Fruit fly (Drosophila melanogaster): Measurements from ENCODE around the gene CG1636.
A peak's percentile ranks its signal among the peaks of the same experiment; 100 is the strongest.

CG1636 gene

dm6 chrX:8271363-8272061 is 1.7 kb upstream of the CG1636 start, which contains the start of gene Corp (continued):
- TF ChIP-seq Usf (GFP tag; optimal IDR thresholded peaks at IDR 0.05) (no peak), stwl (tag; optimal IDR thresholded peaks at IDR 0.05) (peak; percentile 10), Fer3 (tag; optimal IDR thresholded peaks at IDR 0.05) (no peak), Drgx (GFP tag; IDR thresholded peaks at IDR 0.05) (peak; percentile 68), Camta (GFP tag; optimal IDR thresholded peaks at IDR 0.05) (no peak), zfh2 (GFP tag; optimal IDR thresholded peaks at IDR 0.05) (no peak), CG15479 (GFP tag; optimal IDR thresholded peaks at IDR 0.05) (no peak), CG7963 (GFP tag; IDR thresholded peaks at IDR 0.05; ENCODE audit: partially characterized antibody) (no peak), H2.0 (GFP tag; IDR thresholded peaks at IDR 0.05) (no peak), HLH3B (GFP tag; IDR thresholded peaks at IDR 0.05) (0 out of 2 replicates have a peak, but pooled peaks have one; percentile 23), Ssrp (tag; optimal IDR thresholded peaks at IDR 0.05) (no peak), ci (GFP tag; IDR thresholded peaks at IDR 0.05) (peak; percentile 64; the same call in 1 of the 3 replicates), Fer1 (GFP tag; optimal IDR thresholded peaks at IDR 0.05) (peak; percentile 23), CG4424 (GFP tag; optimal IDR thresholded peaks at IDR 0.05) (peak; percentile 26), vnd (GFP tag; IDR thresholded peaks at IDR 0.05; ENCODE audit: partially characterized antibody) (no peak), CG7372 (GFP tag; IDR thresholded peaks at IDR 0.05) (no peak), Bdp1 (GFP tag; optimal IDR thresholded peaks at IDR 0.05) (no peak), bcd (GFP tag; optimal IDR thresholded peaks at IDR 0.05) (peak; percentile 15), corto (GFP tag; optimal IDR thresholded peaks at IDR 0.05) (no peak), sna (GFP tag; IDR thresholded peaks at IDR 0.05; ENCODE audit: partially characterized antibody) (no peak), Scr (GFP tag; IDR thresholded peaks at IDR 0.05; ENCODE audit: partially characterized antibody) (no peak), nmo (GFP tag; optimal IDR thresholded peaks at IDR 0.05) (no peak), Atf6 (GFP tag; IDR thresholded peaks at IDR 0.05) (no peak; the same call in 1 of the 2 replicates), CG31388 (GFP tag; optimal IDR thresholded peaks at IDR 0.05) (no peak), CG34224 (GFP tag; IDR thresholded peaks at IDR 0.05; ENCODE audit: partially characterized antibody) (no peak), hth (optimal IDR thresholded peaks at IDR 0.05) (no peak), CG8944 (GFP tag; optimal IDR thresholded peaks at IDR 0.05) (no peak), ems (GFP tag; optimal IDR thresholded peaks at IDR 0.05) (no peak), CG4730 (GFP tag; IDR thresholded peaks at IDR 0.05) (no peak), z (GFP tag; IDR thresholded peaks at IDR 0.05) (0 out of 3 replicates have a peak, but pooled peaks have one; percentile 38), CG8765 (GFP tag; IDR thresholded peaks at IDR 0.05) (0 out of 2 replicates have a peak, but pooled peaks have one; percentile 9), CG14710 (tag; optimal IDR thresholded peaks at IDR 0.05) (no peak), pita (GFP tag; optimal IDR thresholded peaks at IDR 0.05) (no peak), CG10462 (GFP tag; optimal IDR thresholded peaks at IDR 0.05) (no peak), CG12659 (GFP tag; optimal IDR thresholded peaks at IDR 0.05) (peak; percentile 31), fu2 (GFP tag; optimal IDR thresholded peaks at IDR 0.05) (no peak), hkb (optimal IDR thresholded peaks at IDR 0.05) (no peak), hkb (GFP tag; IDR thresholded peaks at IDR 0.05) (peak; percentile 62), Trl (optimal IDR thresholded peaks at IDR 0.05) (peak; percentile 10 to 46), Trl (GFP tag; optimal IDR thresholded peaks at IDR 0.05) (no peak), CG1529 (GFP tag; optimal IDR thresholded peaks at IDR 0.05) (no peak), CG17359 (tag; optimal IDR thresholded peaks at IDR 0.05) (peak; percentile 57), ham (GFP tag; IDR thresholded peaks at IDR 0.05) (no peak), HmgD (GFP tag; optimal IDR thresholded peaks at IDR 0.05) (no peak), CG2202 (tag; optimal IDR thresholded peaks at IDR 0.05) (peak; percentile 17), CG12071 (GFP tag; optimal IDR thresholded peaks at IDR 0.05) (no peak), NfI (GFP tag; optimal IDR thresholded peaks at IDR 0.05) (peak; percentile 11), org-1 (GFP tag; optimal IDR thresholded peaks at IDR 0.05) (no peak), dpn (GFP tag; optimal IDR thresholded peaks at IDR 0.05) (peak in 1 of 2 experiments; percentile 24), CG7745 (tag; optimal IDR thresholded peaks at IDR 0.05) (no peak), CG17568 (GFP tag; optimal IDR thresholded peaks at IDR 0.05) (no peak)
